Fruit fly (Drosophila melanogaster): ENCODE measurements around the gene Use1.

The Use1 gene

dm6 chr3L:9125261-9126020 lies 11.5 kb downstream of the Use1 start:
- peak; percentile 41 for TF ChIP-seq CG17801 (GFP tag; optimal IDR thresholded peaks at IDR 0.05; ENCODE audit: partially characterized antibody)

DNA sequence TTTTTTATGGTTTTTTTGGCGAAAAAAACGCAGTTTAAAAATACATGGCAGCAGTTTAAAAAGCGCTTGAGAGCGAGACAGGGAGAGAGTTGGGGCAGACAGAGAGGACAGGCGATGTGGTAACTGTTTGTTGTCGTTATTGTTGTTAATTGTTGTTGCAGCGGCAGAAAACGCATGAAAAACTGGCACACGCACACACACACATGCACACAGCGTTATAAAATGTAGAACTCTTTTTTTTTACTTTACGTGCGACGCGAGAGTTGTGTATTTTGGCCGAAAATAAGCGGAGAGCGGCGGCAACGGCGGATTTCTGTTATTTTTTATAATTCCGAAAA lies 12.1 kb downstream of the Use1 start:
- TF ChIP-seq CG17801 (GFP tag; optimal IDR thresholded peaks at IDR 0.05; ENCODE audit: partially characterized antibody), result no peak

dm6 chr3L:9121289-9121688 lies 15.7 kb downstream of the Use1 start:
- no peak for TF ChIP-seq CG17801 (GFP tag; optimal IDR thresholded peaks at IDR 0.05; ENCODE audit: partially characterized antibody)

dm6 chr3L:9119564-9119963 lies 17.4 kb downstream of the Use1 start:
- no peak for TF ChIP-seq CG17801 (GFP tag; optimal IDR thresholded peaks at IDR 0.05; ENCODE audit: partially characterized antibody)

DNA sequence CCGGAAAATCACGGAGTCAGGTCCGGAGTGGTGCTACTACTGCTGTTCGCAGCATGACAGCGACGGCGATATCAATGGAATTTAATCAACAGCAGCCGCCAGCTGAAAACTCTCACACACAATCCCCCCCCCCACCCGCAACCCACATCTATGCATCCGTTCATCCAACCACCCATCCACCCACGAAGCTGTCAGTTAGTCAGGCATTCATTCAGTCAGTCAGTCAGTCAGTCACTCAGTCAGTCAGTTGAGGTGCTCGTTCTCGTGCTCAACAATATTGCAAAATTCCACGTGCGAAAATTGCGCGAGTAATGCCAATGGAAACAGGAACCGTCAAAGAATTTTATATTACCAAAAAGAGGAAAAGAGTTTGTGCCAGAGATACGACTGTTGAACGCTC lies 21.3 kb downstream of the Use1 start:
- TF ChIP-seq CG17801 (GFP tag; optimal IDR thresholded peaks at IDR 0.05; ENCODE audit: partially characterized antibody), result no peak

- no peak for TF ChIP-seq CG17801 (GFP tag; optimal IDR thresholded peaks at IDR 0.05; ENCODE audit: partially characterized antibody)
These were observed 22.6 kb downstream of the Use1 start for dm6 chr3L:9114404-9114803.

DNA sequence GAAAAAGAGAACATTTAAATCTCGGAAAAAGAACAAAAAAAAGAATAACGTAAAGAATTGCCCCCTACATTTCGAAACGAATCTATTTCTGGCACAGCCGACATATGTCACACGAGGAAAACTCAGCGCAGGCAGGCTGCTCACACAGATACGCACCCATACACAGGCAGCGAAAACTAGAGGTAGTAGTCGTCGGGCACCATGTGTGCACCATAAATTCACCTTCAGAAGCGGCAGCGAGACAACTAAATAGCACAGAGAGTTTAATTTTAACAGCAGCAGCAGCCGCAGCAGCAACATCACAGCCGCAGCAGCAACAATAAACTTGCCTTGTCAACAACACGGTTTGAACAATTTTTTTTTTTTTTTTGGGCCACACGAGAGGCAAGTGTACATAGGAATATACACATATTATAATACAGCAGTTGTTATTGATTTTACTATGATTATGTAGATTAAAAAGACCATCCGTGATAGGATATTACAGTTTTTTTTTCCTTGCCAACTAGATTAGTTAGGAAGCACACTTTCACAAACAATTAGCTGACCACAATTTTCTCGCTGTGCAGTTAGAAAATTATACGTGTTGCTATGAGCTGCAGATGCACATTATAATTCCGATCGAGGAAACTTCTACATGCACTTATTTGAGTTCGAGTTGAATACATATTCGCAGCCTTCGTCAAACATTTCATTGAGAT lies 23.2 kb downstream of the Use1 start:
- TF ChIP-seq CG17801 (GFP tag; optimal IDR thresholded peaks at IDR 0.05; ENCODE audit: partially characterized antibody), result no peak

DNA sequence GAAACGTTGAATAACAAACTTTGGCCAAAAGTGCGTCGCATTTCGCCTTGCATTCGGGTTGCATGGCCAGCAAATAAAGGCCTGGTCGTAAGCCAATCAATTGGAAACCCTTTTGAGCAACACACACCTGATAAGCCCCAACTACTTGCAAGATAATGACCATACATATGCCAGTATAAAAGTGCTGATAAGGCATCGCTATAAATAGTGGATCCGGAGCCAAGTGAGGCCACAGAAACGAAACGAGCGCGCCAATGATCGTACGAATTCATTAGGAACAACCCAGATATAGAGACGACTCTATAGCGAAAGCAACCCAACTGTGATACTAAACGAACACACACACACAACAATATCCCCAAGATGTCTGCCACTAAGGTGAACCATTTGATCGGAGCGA lies 40.3 kb downstream of the Use1 start, which contains the start of gene CG13315:
Gene CG13315 (plus strand): TSS at position 230 of the 400 bp plus-strand sequence.
- no peak for TF ChIP-seq CG17801 (GFP tag; optimal IDR thresholded peaks at IDR 0.05; ENCODE audit: partially characterized antibody)

- peak; percentile 39 for TF ChIP-seq CG17801 (GFP tag; optimal IDR thresholded peaks at IDR 0.05; ENCODE audit: partially characterized antibody)
These were observed 41.3 kb downstream of the Use1 start for dm6 chr3L:9095704-9096103.

dm6 chr3L:9094980-9095425 lies 42.0 kb downstream of the Use1 start:
- no peak for TF ChIP-seq CG17801 (GFP tag; optimal IDR thresholded peaks at IDR 0.05; ENCODE audit: partially characterized antibody)

dm6 chr3L:9092356-9093103 lies 44.5 kb downstream of the Use1 start, which contains the start of gene CG32032:
Gene CG32032 (plus strand): TSS chr3L:9093053.
- no peak for TF ChIP-seq CG17801 (GFP tag; optimal IDR thresholded peaks at IDR 0.05; ENCODE audit: partially characterized antibody)

All from ovary, adult (tissue).